Fruit fly (Drosophila melanogaster) whole organism, embryonic: ENCODE results near the gene CG14805.
A peak's percentile ranks its signal among the peaks of the same experiment; 100 is the strongest.

Source experiments
- CG1024 ChIP-seq: fragments of 200-800 bp; sonication (Bioruptor generic); IDR thresholded peaks from 2 replicates; pipeline ENCODE4 v1.3.6; 2022; ENCODE audit warnings: missing biosample characterization, missing genetic modification characterization
- CG10979 ChIP-seq: fragments of 200-800 bp; sonication (Bioruptor generic); optimal IDR thresholded peaks from 2 replicates; lab custom pipeline; 2018; ENCODE audit warnings: missing biosample characterization, mild to moderate bottlenecking, missing genetic modification characterization, moderate library complexity
- CG11398 ChIP-seq: fragments of 200-800 bp; sonication (Bioruptor generic); optimal IDR thresholded peaks from 2 replicates; lab custom pipeline; 2016; ENCODE audit warnings: missing biosample characterization, missing genetic modification characterization
- CG12391 ChIP-seq: fragments of 200-800 bp; sonication (Bioruptor generic); optimal IDR thresholded peaks from 3 replicates; lab custom pipeline; 2018; ENCODE audit warnings: missing biosample characterization, mild to moderate bottlenecking, missing genetic modification characterization, moderate library complexity
- CG13424 ChIP-seq: fragments of 200-800 bp; sonication (Bioruptor generic); optimal IDR thresholded peaks from 2 replicates; lab custom pipeline; 2019; ENCODE audit warnings: missing biosample characterization, mild to moderate bottlenecking, missing genetic modification characterization, moderate library complexity
- CG13775 ChIP-seq: fragments of 200-800 bp; sonication (Bioruptor generic); optimal IDR thresholded peaks from 3 replicates; lab custom pipeline; 2017; ENCODE audit warnings: missing biosample characterization, mild to moderate bottlenecking, missing genetic modification characterization
- CG15601 ChIP-seq: fragments of 200-800 bp; sonication (Bioruptor generic); optimal IDR thresholded peaks from 3 replicates; lab custom pipeline; 2019; ENCODE audit warnings: missing biosample characterization, mild to moderate bottlenecking, missing genetic modification characterization, moderate library complexity
- CG1603 ChIP-seq: fragments of 200-800 bp; sonication (Bioruptor generic); optimal IDR thresholded peaks from 2 replicates; lab custom pipeline; 2019; ENCODE audit warnings: missing biosample characterization, mild to moderate bottlenecking, missing genetic modification characterization, moderate library complexity
- CG17361 ChIP-seq: fragments of 200-800 bp; sonication (Bioruptor generic); IDR thresholded peaks from 3 replicates; pipeline ENCODE4 v1.3.6; 2022; ENCODE audit warnings: missing biosample characterization, missing genetic modification characterization
- CG2129 ChIP-seq: fragments of 200-800 bp; sonication (Bioruptor generic); IDR thresholded peaks from 2 replicates; pipeline ENCODE4 v1.3.6; 2022; ENCODE audit warnings: missing biosample characterization, missing genetic modification characterization; ENCODE audit not compliant: partially characterized antibody
- CG2712 ChIP-seq: fragments of 200-800 bp; optimal IDR thresholded peaks from 3 replicates; lab custom pipeline; 2019; ENCODE audit warnings: missing biosample characterization, mild to moderate bottlenecking, missing genetic modification characterization, moderate library complexity
- CG32767 ChIP-seq: fragments of 200-800 bp; sonication (Bioruptor generic); IDR thresholded peaks from 2 replicates; pipeline ENCODE4 v1.3.6; 2022; ENCODE audit warnings: missing biosample characterization, missing genetic modification characterization
- CG33213 ChIP-seq: fragments of 200-800 bp; sonication (Bioruptor generic); optimal IDR thresholded peaks from 3 replicates; lab custom pipeline; 2016; ENCODE audit warnings: missing biosample characterization, missing genetic modification characterization
- CG3995 ChIP-seq: fragments of 200-800 bp; sonication (Bioruptor generic); optimal IDR thresholded peaks from 3 replicates; lab custom pipeline; 2016; ENCODE audit warnings: missing biosample characterization, missing genetic modification characterization
- CG4854 ChIP-seq: fragments of 200-800 bp; sonication (Bioruptor generic); optimal IDR thresholded peaks from 2 replicates; lab custom pipeline; 2016; ENCODE audit warnings: missing biosample characterization, missing genetic modification characterization, inconsistent platforms
- CG6654 ChIP-seq: fragments of 200-800 bp; sonication (Bioruptor generic); optimal IDR thresholded peaks from 2 replicates; lab custom pipeline; 2017; ENCODE audit warnings: missing biosample characterization, mild to moderate bottlenecking, missing genetic modification characterization
- CG9437 ChIP-seq: fragments of 200-800 bp; sonication (Bioruptor generic); optimal IDR thresholded peaks from 2 replicates; lab custom pipeline; 2018; ENCODE audit warnings: missing biosample characterization, mild to moderate bottlenecking, missing genetic modification characterization
- CG9609 ChIP-seq: fragments of 200-800 bp; sonication (Bioruptor generic); optimal IDR thresholded peaks from 3 replicates; lab custom pipeline; 2016; ENCODE audit warnings: missing biosample characterization, missing genetic modification characterization
- D19B ChIP-seq: fragments of 200-800 bp; sonication (Bioruptor generic); optimal IDR thresholded peaks from 2 replicates; lab custom pipeline; 2017; ENCODE audit warnings: missing biosample characterization, mild to moderate bottlenecking, missing genetic modification characterization
- Dad ChIP-seq: fragments of 200-800 bp; sonication (Bioruptor generic); optimal IDR thresholded peaks from 3 replicates; lab custom pipeline; 2016; ENCODE audit warnings: missing biosample characterization, missing genetic modification characterization
- Dp ChIP-seq: fragments of 200-800 bp; sonication (Bioruptor generic); optimal IDR thresholded peaks from 2 replicates; lab custom pipeline; 2018; ENCODE audit warnings: missing biosample characterization, mild to moderate bottlenecking, missing genetic modification characterization, moderate library complexity
- Drgx ChIP-seq: fragments of 200-800 bp; sonication (Bioruptor generic); IDR thresholded peaks from 2 replicates; pipeline ENCODE4 v1.3.6; 2022; ENCODE audit warnings: missing biosample characterization, missing genetic modification characterization
- HHEX ChIP-seq: fragments of 200-800 bp; sonication (Bioruptor generic); optimal IDR thresholded peaks from 3 replicates; lab custom pipeline; 2017; ENCODE audit warnings: missing biosample characterization, mild to moderate bottlenecking, missing genetic modification characterization, missing genetic modification reagents
- HmgD ChIP-seq: fragments of 200-800 bp; sonication (Bioruptor generic); optimal IDR thresholded peaks from 3 replicates; lab custom pipeline; 2016; ENCODE audit warnings: missing biosample characterization, missing genetic modification characterization
- HmgZ ChIP-seq: fragments of 200-800 bp; sonication (Bioruptor generic); optimal IDR thresholded peaks from 2 replicates; lab custom pipeline; 2018; ENCODE audit warnings: missing biosample characterization, mild to moderate bottlenecking, missing genetic modification characterization
- Hr39 ChIP-seq: fragments of >200 bp; optimal IDR thresholded peaks from 2 replicates; lab custom pipeline; 2017
- MESR4 ChIP-seq: fragments of 200-800 bp; sonication (Bioruptor generic); optimal IDR thresholded peaks from 2 replicates; lab custom pipeline; 2018; ENCODE audit warnings: missing biosample characterization, mild to moderate bottlenecking, missing genetic modification characterization, moderate library complexity
- Mes4 ChIP-seq: fragments of 200-800 bp; sonication (Bioruptor generic); optimal IDR thresholded peaks from 2 replicates; lab custom pipeline; 2016; ENCODE audit warnings: missing biosample characterization, missing genetic modification characterization
- Opbp ChIP-seq: fragments of 200-800 bp; sonication (Bioruptor generic); IDR thresholded peaks from 3 replicates; pipeline ENCODE4 v1.3.6; 2022; ENCODE audit warnings: missing biosample characterization, missing genetic modification characterization; ENCODE audit not compliant: partially characterized antibody
- PHDP ChIP-seq: fragments of 200-800 bp; sonication (Bioruptor generic); optimal IDR thresholded peaks from 3 replicates; lab custom pipeline; 2018; ENCODE audit warnings: missing biosample characterization, mild to moderate bottlenecking, missing genetic modification characterization, moderate library complexity
- Scr ChIP-seq: fragments of 200-800 bp; sonication (Bioruptor generic); IDR thresholded peaks from 2 replicates; pipeline ENCODE4 v1.3.6; 2022; ENCODE audit warnings: missing biosample characterization, missing genetic modification characterization; ENCODE audit not compliant: partially characterized antibody
- YL-1 ChIP-seq: fragments of 200-800 bp; sonication (Bioruptor generic); optimal IDR thresholded peaks from 3 replicates; lab custom pipeline; 2017; ENCODE audit warnings: missing biosample characterization, mild to moderate bottlenecking, missing genetic modification characterization
- amos ChIP-seq: fragments of 200-800 bp; sonication (Bioruptor generic); IDR thresholded peaks from 2 replicates; pipeline ENCODE4 v1.3.6; 2022; ENCODE audit warnings: missing biosample characterization, missing genetic modification characterization; ENCODE audit not compliant: partially characterized antibody
- bigmax ChIP-seq: fragments of 200-800 bp; sonication (Bioruptor generic); optimal IDR thresholded peaks from 2 replicates; lab custom pipeline; 2018; ENCODE audit warnings: missing biosample characterization, mild to moderate bottlenecking, missing genetic modification characterization
- fd102C ChIP-seq: fragments of 200-800 bp; sonication (Bioruptor generic); optimal IDR thresholded peaks from 2 replicates; lab custom pipeline; 2018; ENCODE audit warnings: missing biosample characterization, mild to moderate bottlenecking, missing genetic modification characterization, moderate library complexity
- grau ChIP-seq: fragments of 200-800 bp; optimal IDR thresholded peaks from 3 replicates; lab custom pipeline; 2019; ENCODE audit warnings: missing biosample characterization, mild to moderate bottlenecking, missing genetic modification characterization, moderate library complexity
- hth ChIP-seq: fragments of >200 bp; optimal IDR thresholded peaks from 2 replicates; lab custom pipeline; 2017; ENCODE audit warnings: inconsistent platforms
- klu ChIP-seq: fragments of 200-800 bp; sonication (Bioruptor generic); IDR thresholded peaks from 2 replicates; pipeline ENCODE4 v1.3.6; 2022; ENCODE audit warnings: missing biosample characterization, missing genetic modification characterization
- kni ChIP-seq: fragments of 200-800 bp; sonication (Bioruptor generic); optimal IDR thresholded peaks from 3 replicates; lab custom pipeline; 2017; ENCODE audit warnings: mild to moderate bottlenecking, missing biosample characterization, missing genetic modification reagents, missing genetic modification characterization
- lilli ChIP-seq: fragments of 200-800 bp; sonication (Bioruptor generic); optimal IDR thresholded peaks from 3 replicates; lab custom pipeline; 2016; ENCODE audit warnings: missing biosample characterization, missing genetic modification characterization
- otp ChIP-seq: fragments of 200-800 bp; sonication (Bioruptor generic); IDR thresholded peaks from 3 replicates; pipeline ENCODE4, ENCODE4 v1.3.6; 2022; ENCODE audit warnings: missing biosample characterization, missing genetic modification characterization
- psq ChIP-seq: fragments of 200-800 bp; sonication (Bioruptor generic); optimal IDR thresholded peaks from 2 replicates; lab custom pipeline; 2017; ENCODE audit warnings: missing biosample characterization, missing genetic modification characterization
- pum ChIP-seq: fragments of 200-800 bp; sonication (Bioruptor generic); optimal IDR thresholded peaks from 2 replicates; lab custom pipeline; 2016; ENCODE audit warnings: missing biosample characterization, missing genetic modification characterization
- ranshi ChIP-seq: fragments of 200-800 bp; sonication (Bioruptor generic); IDR thresholded peaks from 2 replicates; pipeline ENCODE4 v1.3.6; 2022; ENCODE audit warnings: missing biosample characterization, missing genetic modification characterization
- seq ChIP-seq: fragments of 200-800 bp; sonication (Bioruptor generic); IDR thresholded peaks from 2 replicates; pipeline ENCODE4 v1.3.6; 2022; ENCODE audit warnings: missing biosample characterization, missing genetic modification characterization
- slbo ChIP-seq: fragments of 200-800 bp; sonication (Bioruptor generic); IDR thresholded peaks from 2 replicates; pipeline ENCODE4 v1.3.6; 2022; ENCODE audit warnings: missing biosample characterization, missing genetic modification characterization
- sqz ChIP-seq: fragments of 200-800 bp; sonication (Bioruptor generic); optimal IDR thresholded peaks from 3 replicates; lab custom pipeline; 2018; ENCODE audit warnings: missing biosample characterization, mild to moderate bottlenecking, missing genetic modification characterization
- zfh1 ChIP-seq: fragments of 200-800 bp; sonication (Bioruptor generic); IDR thresholded peaks from 3 replicates; pipeline ENCODE4 v1.3.6; 2022; ENCODE audit warnings: missing biosample characterization, missing genetic modification characterization
- zfh2 ChIP-seq: fragments of 200-800 bp; sonication (Bioruptor generic); optimal IDR thresholded peaks from 2 replicates; lab custom pipeline; 2016; ENCODE audit warnings: missing biosample characterization, missing genetic modification characterization

Gene CG14805

dm6 chrX:1830396-1831218, 46.5 kb upstream of the CG14805 start (continued):
- TF ChIP-seq CG9609 (GFP tag; lab: Kevin White, UChicago) = peak; percentile 92
- TF ChIP-seq zfh2 (GFP tag; lab: Kevin White, UChicago) = peak; percentile 96
- TF ChIP-seq amos (GFP tag; lab: Robert Waterston, UW) = no peak; the same call in 1 of the 2 replicates
- peak; percentile 83 for TF ChIP-seq CG6654 (GFP tag; lab: Kevin White, UChicago)
- no peak for TF ChIP-seq hth (lab: Kevin White, UChicago)
- TF ChIP-seq CG4854 (GFP tag; lab: Kevin White, UChicago) = peak; percentile 89
- peak; percentile 58 for TF ChIP-seq MESR4 (GFP tag; lab: Kevin White, UChicago)
- peak; percentile 99 for TF ChIP-seq Drgx
- no peak for TF ChIP-seq Hr39 (lab: Kevin White, UChicago)
- peak; percentile 95 for TF ChIP-seq grau (tag; lab: Kevin White, UChicago)
- TF ChIP-seq HmgD (GFP tag; lab: Kevin White, UChicago) = peak; percentile 85
- TF ChIP-seq CG3995 = peak; percentile 70
- TF ChIP-seq CG1024 (GFP tag; lab: Robert Waterston, UW) = peak; percentile 93
- TF ChIP-seq psq (GFP tag; lab: Kevin White, UChicago) = peak; percentile 79
- TF ChIP-seq CG17361 = peak; percentile 98
- TF ChIP-seq seq (GFP tag; lab: Robert Waterston, UW) = peak; percentile 94
- TF ChIP-seq HHEX (GFP tag; lab: Kevin White, UChicago) = peak; percentile 94
- peak; percentile 97 for TF ChIP-seq CG1603
- peak; percentile 61 for TF ChIP-seq bigmax
- peak; percentile 89 for TF ChIP-seq Mes4
- TF ChIP-seq Opbp (GFP tag; lab: Robert Waterston, UW) = 0 out of 3 replicates have a peak, but pooled peaks have one; percentile 25
- TF ChIP-seq CG33213 (GFP tag; lab: Kevin White, UChicago) = peak; percentile 86
- TF ChIP-seq CG9437 (GFP tag; lab: Kevin White, UChicago) = peak; percentile 93
- TF ChIP-seq Dad (GFP tag; lab: Kevin White, UChicago) = peak; percentile 80
- TF ChIP-seq klu = peak; percentile 88
- TF ChIP-seq CG13424 = peak; percentile 94
- peak; percentile 91 for TF ChIP-seq CG15601 (tag; lab: Kevin White, UChicago)
- TF ChIP-seq D19B = peak; percentile 88
- peak; percentile 97 for TF ChIP-seq lilli (GFP tag; lab: Kevin White, UChicago)
- peak; percentile 16 for TF ChIP-seq Dp
- peak; percentile 88 for TF ChIP-seq CG11398 (GFP tag; lab: Kevin White, UChicago)
- peak; percentile 95 for TF ChIP-seq CG2712 (tag; lab: Kevin White, UChicago)
- peak; percentile 97 for TF ChIP-seq HmgZ (tag; lab: Kevin White, UChicago)
- TF ChIP-seq sqz (GFP tag; lab: Kevin White, UChicago) = peak; percentile 90
- peak; percentile 98 for TF ChIP-seq otp
- peak; percentile 78 for TF ChIP-seq YL-1 (GFP tag; lab: Kevin White, UChicago)
- TF ChIP-seq kni = peak; percentile 82
- peak; percentile 93 for TF ChIP-seq pum (GFP tag; lab: Kevin White, UChicago)
- peak; percentile 3 for TF ChIP-seq fd102C (GFP tag; lab: Kevin White, UChicago)
- TF ChIP-seq Scr (GFP tag; lab: Robert Waterston, UW) = 0 out of 2 replicates have a peak, but pooled peaks have one; percentile 29
- no peak for TF ChIP-seq CG2129 (GFP tag; lab: Robert Waterston, UW)
- peak; percentile 98 for TF ChIP-seq ranshi (GFP tag; lab: Robert Waterston, UW)
- TF ChIP-seq CG13775 (GFP tag; lab: Kevin White, UChicago) = peak; percentile 92
- peak; percentile 92 for TF ChIP-seq CG10979 (tag; lab: Kevin White, UChicago)
- peak; percentile 98 for TF ChIP-seq slbo (GFP tag; lab: Robert Waterston, UW)
- peak; percentile 96 for TF ChIP-seq CG12391 (tag; lab: Kevin White, UChicago)
- peak; percentile 95 for TF ChIP-seq CG32767
- TF ChIP-seq PHDP = peak; percentile 97
- peak; percentile 98 for TF ChIP-seq zfh1
